Fruit fly (Drosophila melanogaster) whole organism, embryonic: ENCODE measurements around the gene Rab26.
A peak's percentile ranks its signal among the peaks of the same experiment; 100 is the strongest.

Experiments
- ATbp ChIP-seq: fragments of 200-800 bp; sonication (Bioruptor generic); optimal IDR thresholded peaks from 2 replicates; lab custom pipeline; 2017; ENCODE audit warnings: missing biosample characterization, mild to moderate bottlenecking, missing genetic modification characterization, missing genetic modification reagents
- Bgb ChIP-seq: fragments of 200-800 bp; sonication (Bioruptor generic); IDR thresholded peaks from 2 replicates; pipeline ENCODE4 v1.3.6; 2022; ENCODE audit warnings: missing biosample characterization, missing genetic modification characterization; ENCODE audit not compliant: partially characterized antibody
- Bteb2 ChIP-seq: fragments of 200-800 bp; sonication (Bioruptor generic); optimal IDR thresholded peaks from 2 replicates; lab custom pipeline; 2016; ENCODE audit warnings: missing biosample characterization, missing genetic modification characterization
- CG10267 ChIP-seq: fragments of 200-800 bp; sonication (Bioruptor generic); optimal IDR thresholded peaks from 2 replicates; lab custom pipeline; 2018; ENCODE audit warnings: missing biosample characterization, mild to moderate bottlenecking, missing genetic modification characterization, moderate library complexity
- CG10321 ChIP-seq: fragments of 200-800 bp; sonication (Bioruptor generic); IDR thresholded peaks from 2 replicates; pipeline ENCODE4 v1.3.6; 2022; ENCODE audit warnings: missing biosample characterization, missing genetic modification characterization
- CG10654 ChIP-seq: fragments of 200-800 bp; sonication (Bioruptor generic); optimal IDR thresholded peaks from 2 replicates; lab custom pipeline; 2016; ENCODE audit warnings: missing biosample characterization, missing genetic modification characterization
- CG11456 ChIP-seq: fragments of 200-800 bp; sonication (Bioruptor generic); IDR thresholded peaks from 3 replicates; pipeline ENCODE4 v1.3.6; 2022; ENCODE audit warnings: missing biosample characterization, missing genetic modification characterization
- CG12219 ChIP-seq: fragments of 200-800 bp; sonication (Bioruptor generic); optimal IDR thresholded peaks from 3 replicates; lab custom pipeline; 2018; ENCODE audit warnings: missing biosample characterization, mild to moderate bottlenecking, missing genetic modification characterization
- CG15479 ChIP-seq: fragments of 200-800 bp; sonication (Bioruptor generic); optimal IDR thresholded peaks from 3 replicates; lab custom pipeline; 2019; ENCODE audit warnings: missing biosample characterization, mild to moderate bottlenecking, missing genetic modification characterization, moderate library complexity
- CG15514 ChIP-seq: fragments of 200-800 bp; sonication (Bioruptor generic); optimal IDR thresholded peaks from 3 replicates; lab custom pipeline; 2017; ENCODE audit warnings: missing biosample characterization, missing genetic modification characterization, mild to moderate bottlenecking, moderate library complexity, missing genetic modification reagents
- CG1647 ChIP-seq: fragments of 200-800 bp; sonication (Bioruptor generic); optimal IDR thresholded peaks from 3 replicates; lab custom pipeline; 2016; ENCODE audit warnings: missing biosample characterization, missing genetic modification characterization
- CG16813 ChIP-seq: fragments of 200-800 bp; sonication (Bioruptor generic); IDR thresholded peaks from 3 replicates; pipeline ENCODE4 v1.3.6; 2022; ENCODE audit warnings: missing biosample characterization, missing genetic modification characterization; ENCODE audit not compliant: partially characterized antibody
- CG17328 ChIP-seq: fragments of 200-800 bp; sonication (Bioruptor generic); IDR thresholded peaks from 2 replicates; pipeline ENCODE4 v1.3.6; 2022; ENCODE audit warnings: missing biosample characterization, missing genetic modification characterization
- CG18476 ChIP-seq: fragments of 200-800 bp; sonication (Bioruptor generic); optimal IDR thresholded peaks from 2 replicates; lab custom pipeline; 2016; ENCODE audit warnings: missing biosample characterization, mild to moderate bottlenecking, missing genetic modification characterization
- CG2120 ChIP-seq: fragments of 200-800 bp; sonication (Bioruptor generic); optimal IDR thresholded peaks from 3 replicates; lab custom pipeline; 2016; ENCODE audit warnings: missing biosample characterization, missing genetic modification characterization
- CG34376 ChIP-seq: fragments of 200-800 bp; sonication (Bioruptor generic); optimal IDR thresholded peaks from 2 replicates; lab custom pipeline; 2018; ENCODE audit warnings: missing biosample characterization, mild to moderate bottlenecking, missing genetic modification characterization
- CG3995 ChIP-seq: fragments of 200-800 bp; sonication (Bioruptor generic); optimal IDR thresholded peaks from 3 replicates; lab custom pipeline; 2016; ENCODE audit warnings: missing biosample characterization, missing genetic modification characterization
- CG7839 ChIP-seq: fragments of 200-800 bp; sonication (Bioruptor generic); optimal IDR thresholded peaks from 3 replicates; lab custom pipeline; 2018; ENCODE audit warnings: missing biosample characterization, mild to moderate bottlenecking, missing genetic modification characterization, moderate library complexity
- CrebB ChIP-seq: fragments of 200-800 bp; sonication (Bioruptor generic); optimal IDR thresholded peaks from 3 replicates; lab custom pipeline; 2018; ENCODE audit warnings: missing biosample characterization, mild to moderate bottlenecking, missing genetic modification characterization
- D19A ChIP-seq: fragments of 200-800 bp; optimal IDR thresholded peaks from 3 replicates; lab custom pipeline; 2019; ENCODE audit warnings: missing biosample characterization, mild to moderate bottlenecking, missing genetic modification characterization, moderate library complexity
- Deaf1 ChIP-seq: fragments of 200-800 bp; optimal IDR thresholded peaks from 3 replicates; lab custom pipeline; 2019; ENCODE audit warnings: missing biosample characterization, mild to moderate bottlenecking, missing genetic modification characterization, moderate library complexity
- Fer1 ChIP-seq: fragments of 200-800 bp; sonication (Bioruptor generic); optimal IDR thresholded peaks from 2 replicates; lab custom pipeline; 2017; ENCODE audit warnings: missing biosample characterization, mild to moderate bottlenecking, missing genetic modification characterization
- Fer3 ChIP-seq: fragments of 200-800 bp; sonication (Bioruptor generic); optimal IDR thresholded peaks from 2 replicates; lab custom pipeline; 2018; ENCODE audit warnings: missing biosample characterization, mild to moderate bottlenecking, missing genetic modification characterization, moderate library complexity
- H2.0 ChIP-seq: fragments of 200-800 bp; sonication (Bioruptor generic); IDR thresholded peaks from 2 replicates; pipeline ENCODE4 v1.3.6; 2022; ENCODE audit warnings: missing biosample characterization, missing genetic modification characterization
- HmgD ChIP-seq: fragments of 200-800 bp; sonication (Bioruptor generic); optimal IDR thresholded peaks from 3 replicates; lab custom pipeline; 2016; ENCODE audit warnings: missing biosample characterization, missing genetic modification characterization
- Kr ChIP-seq: fragments of 200-800 bp; sonication (Bioruptor generic); optimal IDR thresholded peaks from 2 replicates; lab custom pipeline; 2017; ENCODE audit warnings: missing biosample characterization, mild to moderate bottlenecking, missing genetic modification characterization
- Nf-YA ChIP-seq: fragments of 200-800 bp; sonication (Bioruptor generic); IDR thresholded peaks from 2 replicates; pipeline ENCODE4 v1.3.6; 2022; ENCODE audit warnings: missing biosample characterization, missing genetic modification characterization
- br ChIP-seq: fragments of >200 bp; optimal IDR thresholded peaks from 2 replicates; lab custom pipeline; 2017
- btn ChIP-seq: fragments of 200-800 bp; sonication (Bioruptor generic); optimal IDR thresholded peaks from 2 replicates; lab custom pipeline; 2016; ENCODE audit warnings: missing biosample characterization, missing genetic modification characterization
- cg ChIP-seq: fragments of 200-800 bp; sonication (Bioruptor generic); optimal IDR thresholded peaks from 3 replicates; lab custom pipeline; 2019; ENCODE audit warnings: missing biosample characterization, mild to moderate bottlenecking, missing genetic modification characterization, moderate library complexity
- corto ChIP-seq: fragments of 200-800 bp; sonication (Bioruptor generic); optimal IDR thresholded peaks from 2 replicates; lab custom pipeline; 2016; ENCODE audit warnings: missing biosample characterization, mild to moderate bottlenecking, missing genetic modification characterization, moderate library complexity
- crp ChIP-seq, 2 experiments: fragments of 200-800 bp; sonication (Bioruptor generic); optimal IDR thresholded peaks; 2 replicates in 1 of 2; 3 replicates in 1 of 2; lab custom pipeline; 2017; ENCODE audit warnings: missing biosample characterization in 2 of 2, missing genetic modification characterization in 2 of 2, mild to moderate bottlenecking in 1 of 2, moderate library complexity in 1 of 2
- dm ChIP-seq: fragments of 200-800 bp; sonication (Bioruptor generic); optimal IDR thresholded peaks from 3 replicates; lab custom pipeline; 2016; ENCODE audit warnings: missing biosample characterization, missing genetic modification characterization
- emc ChIP-seq: fragments of 200-800 bp; sonication (Bioruptor generic); optimal IDR thresholded peaks from 2 replicates; lab custom pipeline; 2016; ENCODE audit warnings: missing biosample characterization, missing genetic modification characterization
- ems ChIP-seq: fragments of 200-800 bp; sonication (Bioruptor generic); optimal IDR thresholded peaks from 3 replicates; lab custom pipeline; 2016; ENCODE audit warnings: missing biosample characterization, missing genetic modification characterization
- ewg ChIP-seq: fragments of 200-800 bp; sonication (Bioruptor generic); optimal IDR thresholded peaks from 3 replicates; lab custom pipeline; 2017; ENCODE audit warnings: mild to moderate bottlenecking, missing biosample characterization, missing genetic modification reagents, missing genetic modification characterization
- gce ChIP-seq: fragments of 200-800 bp; sonication (Bioruptor generic); IDR thresholded peaks from 3 replicates; pipeline ENCODE4 v1.3.6; 2022; ENCODE audit warnings: missing biosample characterization, missing genetic modification characterization
- lbe ChIP-seq: fragments of 200-800 bp; sonication (Bioruptor generic); optimal IDR thresholded peaks from 2 replicates; lab custom pipeline; 2016; ENCODE audit warnings: missing biosample characterization, mild to moderate bottlenecking, missing genetic modification characterization
- mam ChIP-seq: fragments of 200-800 bp; sonication (Bioruptor generic); optimal IDR thresholded peaks from 3 replicates; lab custom pipeline; 2016; ENCODE audit warnings: missing biosample characterization, missing genetic modification characterization
- pan ChIP-seq, 4 experiments: fragments of >200 bp in 3 of 4; fragments of 200-800 bp in 1 of 4; sonication (Bioruptor generic) in 1 of 4; optimal IDR thresholded peaks in 3 of 4; IDR thresholded peaks in 1 of 4; 2 replicates each; pipeline versions ENCODE4 v1.3.6 to Lab custom; 2017 to 2022; ENCODE audit warnings: missing biosample characterization in 2 of 4, missing genetic modification characterization in 2 of 4, mixed read lengths in 1 of 4
- pfk ChIP-seq: fragments of 200-800 bp; sonication (Bioruptor generic); optimal IDR thresholded peaks from 2 replicates; lab custom pipeline; 2018; ENCODE audit warnings: missing biosample characterization, mild to moderate bottlenecking, missing genetic modification characterization, moderate library complexity
- pros ChIP-seq: fragments of 200-800 bp; sonication (Bioruptor generic); optimal IDR thresholded peaks from 3 replicates; lab custom pipeline; 2019; ENCODE audit warnings: missing biosample characterization, mild to moderate bottlenecking, missing genetic modification characterization, moderate library complexity
- ranshi ChIP-seq: fragments of 200-800 bp; sonication (Bioruptor generic); IDR thresholded peaks from 2 replicates; pipeline ENCODE4 v1.3.6; 2022; ENCODE audit warnings: missing biosample characterization, missing genetic modification characterization
- schlank ChIP-seq: fragments of 200-800 bp; sonication (Bioruptor generic); optimal IDR thresholded peaks from 2 replicates; lab custom pipeline; 2018; ENCODE audit warnings: missing biosample characterization, mild to moderate bottlenecking, missing genetic modification characterization
- slou ChIP-seq: fragments of 200-800 bp; sonication (Bioruptor generic); optimal IDR thresholded peaks from 3 replicates; lab custom pipeline; 2016; ENCODE audit warnings: missing biosample characterization, missing genetic modification characterization
- tll ChIP-seq, 2 experiments: fragments of 200-800 bp in 1 of 2; fragments of >200 bp in 1 of 2; sonication (Bioruptor generic) in 1 of 2; optimal IDR thresholded peaks; 2 replicates each; lab custom pipeline; 2017 to 2019; ENCODE audit warnings: missing biosample characterization in 2 of 2, missing genetic modification characterization in 2 of 2, mild to moderate bottlenecking in 1 of 2, moderate library complexity in 1 of 2
- ttk ChIP-seq: fragments of 200-800 bp; sonication (Bioruptor generic); IDR thresholded peaks from 2 replicates; pipeline ENCODE4 v2.1.2; 2022; ENCODE audit warnings: missing biosample characterization, missing genetic modification characterization
- twi ChIP-seq: fragments of 200-800 bp; optimal IDR thresholded peaks from 2 replicates; lab custom pipeline; 2019; ENCODE audit warnings: missing biosample characterization, mild to moderate bottlenecking, missing genetic modification characterization, moderate library complexity
- zen2 ChIP-seq: fragments of 200-800 bp; sonication (Bioruptor generic); IDR thresholded peaks from 3 replicates; pipeline ENCODE4 v1.3.6; 2022; ENCODE audit warnings: missing biosample characterization, missing genetic modification characterization; ENCODE audit not compliant: partially characterized antibody

The Rab26 gene

DNA sequence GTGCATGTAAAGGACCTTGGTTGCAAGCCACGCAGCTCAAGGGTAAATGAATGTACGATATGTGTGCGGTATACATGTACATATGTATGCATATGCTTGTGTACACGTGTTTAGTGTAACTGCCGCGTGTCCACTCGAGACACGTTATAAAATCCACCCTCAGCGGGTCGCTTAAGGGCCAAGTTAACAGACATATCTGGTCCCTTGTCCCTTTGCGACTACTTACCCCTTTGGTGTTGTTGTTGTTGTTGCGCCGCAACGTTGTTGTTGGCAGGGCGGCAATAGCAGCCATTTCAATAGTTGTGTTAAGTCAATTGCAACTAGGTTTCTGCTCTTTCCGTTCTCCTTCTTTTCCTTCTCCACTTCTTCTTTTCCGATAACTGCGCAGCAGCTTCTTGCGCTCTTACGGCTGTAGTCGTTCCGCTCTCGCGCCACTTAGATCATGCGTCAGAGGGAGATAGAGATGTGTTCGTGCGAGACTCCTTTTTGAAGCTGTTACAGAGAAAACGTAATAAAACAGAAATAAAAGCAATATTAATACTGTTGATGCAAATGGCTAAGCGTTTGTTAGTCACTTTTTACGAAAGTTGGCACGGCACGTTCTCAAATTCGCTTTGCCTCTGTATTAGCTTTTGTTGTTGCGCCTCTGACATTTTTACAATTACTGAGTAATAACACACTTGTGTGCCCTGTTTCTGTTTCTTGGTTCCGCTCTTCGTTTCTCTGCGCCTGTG, 28.1 kb downstream of the Rab26 start (continued):
- TF ChIP-seq CrebB (tag; lab: Kevin White, UChicago) (no peak), pfk (GFP tag; lab: Kevin White, UChicago) (peak; percentile 19), HmgD (GFP tag; lab: Kevin White, UChicago) (no peak), schlank (tag; lab: Kevin White, UChicago) (no peak), D19A (tag; lab: Kevin White, UChicago) (no peak), ATbp (GFP tag; lab: Kevin White, UChicago) (no peak), ems (no peak), CG12219 (GFP tag; lab: Kevin White, UChicago) (no peak), gce (0 out of 3 replicates have a peak, but pooled peaks have one; percentile 32), lbe (GFP tag; lab: Kevin White, UChicago) (no peak), twi (tag; lab: Kevin White, UChicago) (peak; percentile 81), Deaf1 (tag; lab: Kevin White, UChicago) (peak; percentile 73), CG15479 (GFP tag; lab: Kevin White, UChicago) (peak; percentile 83), CG17328 (GFP tag; lab: Robert Waterston, UW) (no peak), CG3995 (GFP tag; lab: Kevin White, UChicago) (no peak), tll (GFP tag; optimal IDR thresholded peaks at IDR 0.05; lab: Kevin White, UChicago) (peak in 1 of 2 experiments; percentile 81), ranshi (GFP tag; lab: Robert Waterston, UW) (no peak), CG15514 (GFP tag; lab: Kevin White, UChicago) (no peak), CG34376 (GFP tag; lab: Kevin White, UChicago) (peak; percentile 30), CG7839 (no peak), Fer3 (tag; lab: Kevin White, UChicago) (no peak), emc (GFP tag; lab: Kevin White, UChicago) (no peak), ewg (GFP tag; lab: Kevin White, UChicago) (peak; percentile 73), zen2 (GFP tag; lab: Robert Waterston, UW) (no peak), crp (GFP tag; optimal IDR thresholded peaks at IDR 0.05; lab: Kevin White, UChicago) (no peak), Kr (peak; percentile 81), Bteb2 (no peak), Bgb (no peak), ttk (GFP tag; lab: Robert Waterston, UW) (0 out of 2 replicates have a peak, but pooled peaks have one; percentile 24), mam (GFP tag; lab: Kevin White, UChicago) (no peak), CG10267 (no peak), Nf-YA (no peak), CG2120 (GFP tag; lab: Kevin White, UChicago) (no peak), slou (no peak), btn (GFP tag; lab: Kevin White, UChicago) (no peak), Fer1 (no peak), CG10321 (GFP tag; lab: Robert Waterston, UW) (peak; percentile 84), dm (peak; percentile 3), CG18476 (GFP tag; lab: Kevin White, UChicago) (no peak), CG1647 (GFP tag; lab: Kevin White, UChicago) (no peak), pros (GFP tag; lab: Kevin White, UChicago) (peak; percentile 84), CG16813 (GFP tag; lab: Robert Waterston, UW) (no peak), corto (no peak), H2.0 (GFP tag; lab: Robert Waterston, UW) (no peak), cg (GFP tag; lab: Kevin White, UChicago) (peak; percentile 64), CG11456 (GFP tag; lab: Robert Waterston, UW) (no peak), CG10654 (GFP tag; lab: Kevin White, UChicago) (no peak), br (lab: Kevin White, UChicago) (no peak), pan (optimal IDR thresholded peaks at IDR 0.05; lab: Kevin White, UChicago) (no peak), pan (GFP tag; optimal IDR thresholded peaks at IDR 0.05 in 1 of 2, IDR thresholded peaks at IDR 0.05 in 1 of 2) (no peak)
